Worm (Caenorhabditis elegans): ENCODE data around the gene rpl-32.

Gene rpl-32

ce11 chrII:9060332-9060840 lies 3.5 kb upstream of the rpl-32 start (continued):
- TF ChIP-seq php-3 (GFP tag; IDR thresholded peaks at IDR 0.05) (0 out of 2 replicates have a peak, but pooled peaks have one; percentile 58), zag-1 (tag; optimal IDR thresholded peaks at IDR 0.05) (peak; percentile 47), nhr-76 (tag; optimal IDR thresholded peaks at IDR 0.05) (no peak), nhr-111 (GFP tag; optimal IDR thresholded peaks at IDR 0.05) (peak; percentile 58), jun-1 (tag; optimal IDR thresholded peaks at IDR 0.05) (peak; percentile 74), ZK546.5 (tag; optimal IDR thresholded peaks at IDR 0.05) (peak in 1 of 2 experiments; percentile 47), tag-97 (GFP tag; IDR thresholded peaks at IDR 0.05) (no peak), nhr-10 (tag; optimal IDR thresholded peaks at IDR 0.05) (peak; percentile 23), mes-2 (tag; optimal IDR thresholded peaks at IDR 0.05; ENCODE audit: poor library complexity, severe bottlenecking) (peak; percentile 83), lin-15B (tag; optimal IDR thresholded peaks at IDR 0.05) (peak; percentile 11), T26A8.4 (GFP tag; IDR thresholded peaks at IDR 0.05) (peak; percentile 78), T20F7.1 (GFP tag; optimal IDR thresholded peaks at IDR 0.05) (peak; percentile 84), dmd-6 (GFP tag; IDR thresholded peaks at IDR 0.05) (peak; percentile 85), lim-7 (GFP tag; IDR thresholded peaks at IDR 0.05) (0 out of 2 replicates have a peak, but pooled peaks have one; percentile 44), egl-43 (GFP tag; IDR thresholded peaks at IDR 0.05) (peak; percentile 85), Y5F2A.4 (GFP tag; optimal IDR thresholded peaks at IDR 0.05) (no peak)

ce11 chrII:9059010-9059409 lies 2.1 kb upstream of the rpl-32 start:
- TF ChIP-seq nhr-237 (tag; optimal IDR thresholded peaks at IDR 0.05) (no peak), fkh-10 (GFP tag; optimal IDR thresholded peaks at IDR 0.05) (no peak), T20F7.1 (GFP tag; optimal IDR thresholded peaks at IDR 0.05) (no peak), madf-9 (GFP tag; conservative IDR thresholded peaks at IDR 0.05) (no peak)

- no peak for TF ChIP-seq zag-1 (tag; optimal IDR thresholded peaks at IDR 0.05)
- no peak for TF ChIP-seq cey-2 (tag; optimal IDR thresholded peaks at IDR 0.05; ENCODE audit: borderline replicate concordance, insufficient read depth)
- TF ChIP-seq lin-29 (GFP tag; IDR thresholded peaks at IDR 0.05), result no peak
- TF ChIP-seq dmd-9 (GFP tag; IDR thresholded peaks at IDR 0.05), result no peak
- TF ChIP-seq hmg-1.1 (GFP tag; IDR thresholded peaks at IDR 0.05), result no peak
- TF ChIP-seq lin-39 (tag; optimal IDR thresholded peaks at IDR 0.05), result no peak
- TF ChIP-seq T26A8.4 (GFP tag; IDR thresholded peaks at IDR 0.05), result no peak
- TF ChIP-seq F10B5.3 (tag; optimal IDR thresholded peaks at IDR 0.05), result no peak
- TF ChIP-seq pha-4 (GFP tag; IDR thresholded peaks at IDR 0.05), result no peak
- no peak for TF ChIP-seq pha-4 (tag; optimal IDR thresholded peaks at IDR 0.05)
- TF ChIP-seq snpc-4 (tag; optimal IDR thresholded peaks at IDR 0.05), result no peak
- peak; percentile 59 for TF ChIP-seq ama-1 (optimal IDR thresholded peaks at IDR 0.05)
- TF ChIP-seq lin-38 (GFP tag; IDR thresholded peaks at IDR 0.05), result peak; percentile 82
- TF ChIP-seq Y48G9A.11 (GFP tag; IDR thresholded peaks at IDR 0.05), result peak; percentile 70
- TF ChIP-seq F44E2.7 (GFP tag; IDR thresholded peaks at IDR 0.05), result 0 out of 2 replicates have a peak, but pooled peaks have one; percentile 38
- TF ChIP-seq tra-1 (GFP tag; IDR thresholded peaks at IDR 0.05), result 0 out of 2 replicates have a peak, but pooled peaks have one; percentile 31
- no peak for TF ChIP-seq mes-2 (tag; optimal IDR thresholded peaks at IDR 0.05; ENCODE audit: poor library complexity, severe bottlenecking)
- no peak for TF ChIP-seq mdl-1 (tag; optimal IDR thresholded peaks at IDR 0.05)
- TF ChIP-seq daf-19 (GFP tag; conservative IDR thresholded peaks at IDR 0.05), result 0 out of 2 replicates have a peak, but pooled peaks have one; percentile 18
- peak; percentile 65; the same call in 1 of the 2 replicates for TF ChIP-seq dmd-8 (GFP tag; IDR thresholded peaks at IDR 0.05)
- TF ChIP-seq R02D3.7 (tag; optimal IDR thresholded peaks at IDR 0.05), result no peak
- TF ChIP-seq snpc-1.2 (GFP tag; IDR thresholded peaks at IDR 0.05), result peak; percentile 53; the same call in 1 of the 2 replicates
- TF ChIP-seq Y5F2A.4 (GFP tag; optimal IDR thresholded peaks at IDR 0.05), result peak; percentile 17
- TF ChIP-seq nhr-48 (tag; optimal IDR thresholded peaks at IDR 0.05), result no peak
- no peak for TF ChIP-seq fos-1 (tag; optimal IDR thresholded peaks at IDR 0.05)
- TF ChIP-seq aly-2 (tag; optimal IDR thresholded peaks at IDR 0.05), result no peak
- TF ChIP-seq spr-1 (tag; optimal IDR thresholded peaks at IDR 0.05), result no peak
- no peak for TF ChIP-seq attf-4 (tag; optimal IDR thresholded peaks at IDR 0.05)
- no peak for TF ChIP-seq daf-16 (GFP tag; optimal IDR thresholded peaks at IDR 0.05)
- no peak for TF ChIP-seq daf-16 (tag; optimal IDR thresholded peaks at IDR 0.05)
- 0 out of 2 replicates have a peak, but pooled peaks have one; percentile 8 for TF ChIP-seq D1046.2 (GFP tag; IDR thresholded peaks at IDR 0.05)
- no peak for TF ChIP-seq zip-2 (tag; optimal IDR thresholded peaks at IDR 0.05)
- no peak for TF ChIP-seq nhr-6 (tag; optimal IDR thresholded peaks at IDR 0.05)
Observed at ce11 chrII:9056215-9056819, 568 bp downstream of the rpl-32 start.

All from whole organism, L4 larva.